Worm (Caenorhabditis elegans): Measurements from ENCODE around the gene ndub-5.

ce11 chrII:5646942-5647341 is 44.2 kb downstream of the ndub-5 start, which contains the start of gene F59E12.9:
- TF ChIP-seq ces-1 (GFP tag; optimal IDR thresholded peaks at IDR 0.05) (no peak), nhr-12 (tag; optimal IDR thresholded peaks at IDR 0.05) (no peak), nhr-11 (tag; optimal IDR thresholded peaks at IDR 0.05) (no peak)
